Worm (Caenorhabditis elegans): Measurements from ENCODE around the gene lgc-35.

The lgc-35 gene

ce11 chrII:12798814-12799213 is 41.1 kb downstream of the lgc-35 start (continued):
- no peak for TF ChIP-seq lir-3 (tag; optimal IDR thresholded peaks at IDR 0.05; ENCODE audit: poor library complexity)
- no peak for TF ChIP-seq sup-37 (GFP tag; optimal IDR thresholded peaks at IDR 0.05)
- peak; percentile 16 for TF ChIP-seq dsc-1 (tag; optimal IDR thresholded peaks at IDR 0.05)
- no peak for TF ChIP-seq ceh-90 (tag; optimal IDR thresholded peaks at IDR 0.05)
- no peak for TF ChIP-seq sox-4 (tag; optimal IDR thresholded peaks at IDR 0.05)
- TF ChIP-seq ceh-63 (GFP tag; optimal IDR thresholded peaks at IDR 0.05): no peak
- no peak for TF ChIP-seq lin-15B (tag; optimal IDR thresholded peaks at IDR 0.05)
- TF ChIP-seq ceh-82 (tag; optimal IDR thresholded peaks at IDR 0.05): peak in 2 of 3 experiments; percentile 4 to 47
- no peak for TF ChIP-seq ceh-8 (GFP tag; optimal IDR thresholded peaks at IDR 0.05)
- no peak for TF ChIP-seq alr-1 (tag; optimal IDR thresholded peaks at IDR 0.05; ENCODE audit: borderline replicate concordance)
- peak; percentile 76 for TF ChIP-seq nhr-77 (tag; optimal IDR thresholded peaks at IDR 0.05)
- TF ChIP-seq nhr-85 (tag): peak; percentile 98
- TF ChIP-seq lin-13 (GFP tag; optimal IDR thresholded peaks at IDR 0.05): peak; percentile 72
- peak; percentile 63 for TF ChIP-seq irx-1 (tag; optimal IDR thresholded peaks at IDR 0.05)
- TF ChIP-seq nhr-84 (tag; optimal IDR thresholded peaks at IDR 0.05): no peak
- TF ChIP-seq pqm-1 (tag; optimal IDR thresholded peaks at IDR 0.05): no peak
- peak in 1 of 2 experiments; percentile 80 for TF ChIP-seq egl-27 (tag; optimal IDR thresholded peaks at IDR 0.05)
- peak; percentile 79 to 80 for TF ChIP-seq lsy-2 (tag; optimal IDR thresholded peaks at IDR 0.05)
- TF ChIP-seq zip-4 (GFP tag; optimal IDR thresholded peaks at IDR 0.05): no peak
- no peak; the same call in 1 of the 2 replicates for TF ChIP-seq isw-1 (GFP tag; IDR thresholded peaks at IDR 0.05)
- no peak for TF ChIP-seq ces-1 (GFP tag; optimal IDR thresholded peaks at IDR 0.05)
- no peak for TF ChIP-seq ztf-11 (tag; optimal IDR thresholded peaks at IDR 0.05)
- peak; percentile 84 for TF ChIP-seq jun-1 (tag; optimal IDR thresholded peaks at IDR 0.05)
- peak; percentile 68 for TF ChIP-seq fkh-8 (tag; optimal IDR thresholded peaks at IDR 0.05)
- TF ChIP-seq C34B4.2 (tag; optimal IDR thresholded peaks at IDR 0.05): no peak
- TF ChIP-seq nhr-20 (tag; optimal IDR thresholded peaks at IDR 0.05): peak; percentile 94
- peak; percentile 53 for TF ChIP-seq C16A3.4 (tag; optimal IDR thresholded peaks at IDR 0.05)
- TF ChIP-seq unc-130 (tag; optimal IDR thresholded peaks at IDR 0.05): peak; percentile 41
- TF ChIP-seq dpl-1 (GFP tag; optimal IDR thresholded peaks at IDR 0.05): peak; percentile 50 to 70 (median 63)
- TF ChIP-seq ets-5 (GFP tag; IDR thresholded peaks at IDR 0.05): no peak
- TF ChIP-seq pax-3 (tag; optimal IDR thresholded peaks at IDR 0.05): peak; percentile 67

ce11 chrII:12797211-12797794 is 42.7 kb downstream of the lgc-35 start:
- TF ChIP-seq lin-35 (GFP tag; optimal IDR thresholded peaks at IDR 0.05): peak in 1 of 2 experiments; percentile 2
- TF ChIP-seq aha-1 (tag; optimal IDR thresholded peaks at IDR 0.05): no peak
- TF ChIP-seq rnt-1 (tag; optimal IDR thresholded peaks at IDR 0.05): peak; percentile 20
- TF ChIP-seq lin-14 (GFP tag; optimal IDR thresholded peaks at IDR 0.05): peak; percentile 52
- peak; percentile 10 for TF ChIP-seq fkh-10 (GFP tag; optimal IDR thresholded peaks at IDR 0.05)
- TF ChIP-seq lsy-2 (tag; optimal IDR thresholded peaks at IDR 0.05): peak in 1 of 2 experiments; percentile 3
- no peak for TF ChIP-seq alr-1 (tag; optimal IDR thresholded peaks at IDR 0.05; ENCODE audit: borderline replicate concordance)
- no peak for TF ChIP-seq unc-30 (tag; optimal IDR thresholded peaks at IDR 0.05)
- TF ChIP-seq F16B12.6 (tag; optimal IDR thresholded peaks at IDR 0.05): no peak
- peak; percentile 63 for TF ChIP-seq elt-2 (tag; optimal IDR thresholded peaks at IDR 0.05)
- TF ChIP-seq nhr-71 (tag; optimal IDR thresholded peaks at IDR 0.05): peak; percentile 13
- no peak for TF ChIP-seq efl-1 (optimal IDR thresholded peaks at IDR 0.05)
- TF ChIP-seq efl-1 (GFP tag; optimal IDR thresholded peaks at IDR 0.05 in 1 of 2): peak in 1 of 2 experiments; percentile 15
- no peak for TF ChIP-seq ceh-63 (GFP tag; optimal IDR thresholded peaks at IDR 0.05)
- TF ChIP-seq nhr-47 (tag; optimal IDR thresholded peaks at IDR 0.05): peak; percentile 32

All from whole organism, L1 larva.